Worm (Caenorhabditis elegans) whole organism, young adult: ENCODE data around the gene C46A5.6.

ENCODE experiments used
- F55B11.4 ChIP-seq: sonication (generic microtip); optimal IDR thresholded peaks from 2 replicates; lab custom pipeline; 2016; ENCODE audit warnings: missing compliant biosample characterization, missing genetic modification characterization, borderline replicate concordance; ENCODE audit not compliant: insufficient read depth
- F57A8.1 ChIP-seq: fragments of 200-800 bp; sonication (Bioruptor generic); optimal IDR thresholded peaks from 2 replicates; lab custom pipeline; 2018; ENCODE audit warnings: mild to moderate bottlenecking, missing genetic modification characterization, moderate library complexity, missing compliant biosample characterization
- K12H6.12 ChIP-seq: fragments of 200-800 bp; sonication (Bioruptor generic); optimal IDR thresholded peaks from 2 replicates; lab custom pipeline; 2018; ENCODE audit warnings: mild to moderate bottlenecking, missing genetic modification characterization, missing compliant biosample characterization
- ceh-27 ChIP-seq: fragments of 200-800 bp; sonication (Bioruptor generic); optimal IDR thresholded peaks from 2 replicates; lab custom pipeline; 2018; ENCODE audit warnings: mild to moderate bottlenecking, missing genetic modification characterization, moderate library complexity, missing compliant biosample characterization
- chd-7 ChIP-seq: sonication (generic microtip); optimal IDR thresholded peaks from 2 replicates; lab custom pipeline; 2016; ENCODE audit warnings: mild to moderate bottlenecking, missing genetic modification characterization, moderate library complexity, missing compliant biosample characterization
- hmg-20 ChIP-seq: fragments of 200-800 bp; sonication (Bioruptor generic); IDR thresholded peaks from 2 replicates; pipeline ENCODE4 v1.3.6; 2022; ENCODE audit warnings: missing genetic modification reagents, missing genetic modification characterization, missing compliant biosample characterization
- hsf-1 ChIP-seq: fragments of 200-800 bp; sonication (Bioruptor generic); IDR thresholded peaks from 2 replicates; pipeline ENCODE4 v1.3.6; 2022; ENCODE audit warnings: missing genetic modification reagents, missing genetic modification characterization, missing compliant biosample characterization

DNA sequence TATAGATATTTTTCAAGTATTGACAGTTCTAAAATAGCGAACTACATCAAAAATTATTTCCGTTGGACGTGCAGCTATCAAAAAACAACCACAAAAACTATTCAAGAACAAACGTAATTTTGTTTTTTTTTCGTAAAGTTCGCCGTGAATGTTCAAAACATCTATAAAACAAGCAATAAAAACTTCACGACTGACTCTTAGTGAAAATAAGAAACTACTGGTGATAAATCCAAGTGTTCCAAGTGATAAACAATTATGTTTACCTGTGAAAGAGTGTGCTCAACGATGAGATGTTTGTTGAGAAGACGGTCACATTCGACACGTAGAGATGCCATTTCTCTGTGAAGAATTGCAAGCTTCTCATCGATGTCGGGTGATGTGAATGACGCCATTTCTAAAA is 40.8 kb downstream of the C46A5.6 start, which contains the start of gene C50F7.6:
- no peak for TF ChIP-seq chd-7 (tag; lab: Kevin White, UChicago)
- TF ChIP-seq F57A8.1 (GFP tag; lab: Kevin White, UChicago): no peak
- no peak for TF ChIP-seq hmg-20
- TF ChIP-seq K12H6.12 (tag; lab: Kevin White, UChicago): no peak
- TF ChIP-seq ceh-27 (GFP tag; lab: Kevin White, UChicago): no peak
- no peak for TF ChIP-seq F55B11.4 (tag; lab: Kevin White, UChicago)
- TF ChIP-seq hsf-1 (GFP tag; lab: Robert Waterston, UW): no peak
